Fruit fly (Drosophila melanogaster) whole organism, larva: ENCODE measurements around the gene CG5913.

Experiments
- noc ChIP-seq: fragments of 200-800 bp; sonication (Bioruptor generic); optimal IDR thresholded peaks from 3 replicates; lab custom pipeline; 2019; ENCODE audit warnings: missing biosample characterization, mild to moderate bottlenecking, missing genetic modification characterization, moderate library complexity

CG5913 gene

dm6 chr3R:25893272-25893671 lies at the start of gene CG5913:
CG5913 (plus strand) TSS chr3R:25893495.
- no peak for TF ChIP-seq noc

- no peak for TF ChIP-seq noc
These were observed 42.0 kb upstream of the CG5913 start, which contains the start of the genes CG14545 and CG5886 for dm6 chr3R:25851224-25851682. CG14545 (minus strand) TSS chr3R:25851291. CG5886 (plus strand) TSS chr3R:25851632.

- no peak for TF ChIP-seq noc
These were observed 38.5 kb upstream of the CG5913 start for dm6 chr3R:25854825-25855224.

- TF ChIP-seq noc = no peak
These were observed 37.5 kb upstream of the CG5913 start, which contains the start of gene CG5890 for dm6 chr3R:25855594-25856305. CG5890 (plus strand) TSS chr3R:25856154.

- TF ChIP-seq noc = no peak
These were observed 22.9 kb upstream of the CG5913 start for dm6 chr3R:25870389-25870788.

dm6 chr3R:25876639-25877038 lies 16.7 kb upstream of the CG5913 start:
- TF ChIP-seq noc = no peak

dm6 chr3R:25877064-25877463 lies 16.2 kb upstream of the CG5913 start:
- TF ChIP-seq noc = no peak

- no peak for TF ChIP-seq noc
These were observed 13.9 kb upstream of the CG5913 start for dm6 chr3R:25879324-25879766.

- TF ChIP-seq noc = no peak
These were observed 12.9 kb upstream of the CG5913 start for dm6 chr3R:25880198-25880970.

dm6 chr3R:25880971-25881809 lies 12.1 kb upstream of the CG5913 start, which contains the start of gene Tsp96F:
Tsp96F (minus strand) TSS chr3R:25881427.
- TF ChIP-seq noc = no peak

dm6 chr3R:25881915-25882314 lies 11.4 kb upstream of the CG5913 start, which contains the start of gene SppL:
SppL (plus strand) TSS chr3R:25881984.
- no peak for TF ChIP-seq noc

- no peak for TF ChIP-seq noc
These were observed 10.6 kb upstream of the CG5913 start for dm6 chr3R:25882606-25883266.

- TF ChIP-seq noc = no peak
These were observed 9.4 kb upstream of the CG5913 start for dm6 chr3R:25883877-25884276.

- no peak for TF ChIP-seq noc
These were observed 9.0 kb upstream of the CG5913 start for dm6 chr3R:25884301-25884700.

- no peak for TF ChIP-seq noc
These were observed 8.2 kb upstream of the CG5913 start for dm6 chr3R:25885136-25885535.
